Worm (Caenorhabditis elegans) whole organism, L4/young adult: Measurements from ENCODE around the gene gly-14.

ENCODE experiments used
- W03F9.2 ChIP-seq: fragments of 150-350 bp; optimal IDR thresholded peaks from 2 replicates; lab custom pipeline; 2014; ENCODE audit warnings: missing biosample characterization, missing genetic modification characterization
- dao-5 ChIP-seq: sonication (generic microtip); optimal IDR thresholded peaks from 2 replicates; lab custom pipeline; 2016; ENCODE audit warnings: missing genotype, missing genetic modification characterization, moderate library complexity, missing compliant biosample characterization

DNA sequence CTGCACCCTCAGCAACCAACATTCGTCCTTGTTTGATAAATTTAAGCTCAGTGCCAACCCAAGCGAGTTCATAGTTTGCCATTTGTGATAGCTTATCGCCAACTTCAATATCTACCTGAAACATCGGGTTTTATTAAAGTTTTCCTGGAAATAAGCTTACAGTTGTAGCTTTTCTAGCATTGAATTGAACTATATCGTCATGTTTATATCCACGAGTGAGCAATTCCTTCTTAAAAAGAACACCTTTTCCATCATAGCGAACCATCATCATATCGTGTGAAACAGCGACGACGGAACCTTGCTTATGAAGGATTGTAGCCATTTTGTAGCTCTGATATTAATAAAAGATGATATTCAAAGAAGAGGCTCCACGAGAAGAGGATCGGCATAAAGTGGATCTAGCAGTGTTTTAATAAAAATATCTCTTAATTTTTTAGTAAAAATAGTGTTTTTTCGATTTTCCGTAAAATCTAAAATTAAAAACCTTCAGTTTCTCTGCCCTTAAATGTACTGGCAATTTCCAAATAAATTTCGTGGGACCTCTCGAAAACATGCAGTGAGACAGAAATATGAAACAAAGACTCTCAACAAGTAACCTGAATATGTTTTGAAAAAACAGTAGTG is 9.3 kb upstream of the gly-14 start, which contains the start of gene M01F1.8:
- TF ChIP-seq dao-5 (tag; lab: Kevin White, UChicago) (no peak), W03F9.2 (tag; lab: Kevin White, UChicago) (no peak)
